Fruit fly (Drosophila melanogaster) whole organism, wandering third instar larva: ENCODE measurements around the gene CG17991.

Experiments
- Abd-B ChIP-seq: fragments of >200 bp; optimal IDR thresholded peaks from 2 replicates; lab custom pipeline; 2017; ENCODE audit warnings: missing biosample characterization, missing genetic modification characterization
- CG32264 ChIP-seq: fragments of 200-800 bp; sonication (Bioruptor generic); optimal IDR thresholded peaks from 2 replicates; lab custom pipeline; 2016; ENCODE audit warnings: missing biosample characterization, missing genetic modification characterization
- CrebA ChIP-seq: fragments of 200-800 bp; sonication (Bioruptor generic); optimal IDR thresholded peaks from 2 replicates; lab custom pipeline; 2016; ENCODE audit warnings: missing biosample characterization, mild to moderate bottlenecking, missing genetic modification characterization, borderline replicate concordance
- Dfd ChIP-seq: fragments of >200 bp; optimal IDR thresholded peaks from 2 replicates; lab custom pipeline; 2017; ENCODE audit warnings: missing biosample characterization, missing genetic modification characterization
- N ChIP-seq: fragments of >200 bp; optimal IDR thresholded peaks from 2 replicates; lab custom pipeline; 2018; ENCODE audit warnings: missing biosample characterization, missing external identifiers, missing genetic modification characterization
- OdsH ChIP-seq: fragments of 200-800 bp; sonication (Bioruptor generic); optimal IDR thresholded peaks from 2 replicates; lab custom pipeline; 2016; ENCODE audit warnings: missing biosample characterization, mild to moderate bottlenecking, missing genetic modification characterization
- Sp1 ChIP-seq: fragments of 200-800 bp; sonication (Bioruptor generic); optimal IDR thresholded peaks from 3 replicates; lab custom pipeline; 2019; ENCODE audit warnings: missing biosample characterization, mild to moderate bottlenecking, missing genetic modification characterization, moderate library complexity
- dsf ChIP-seq: sonication (Bioruptor generic); optimal IDR thresholded peaks from 2 replicates; lab custom pipeline; 2016; ENCODE audit warnings: missing biosample characterization, missing genetic modification characterization, borderline replicate concordance
- lola ChIP-seq: fragments of >200 bp; optimal IDR thresholded peaks from 2 replicates; lab custom pipeline; 2017; ENCODE audit warnings: missing biosample characterization, missing genetic modification characterization
- pan ChIP-seq: fragments of >200 bp; optimal IDR thresholded peaks from 2 replicates; lab custom pipeline; 2017
- woc ChIP-seq: sonication (Bioruptor generic); optimal IDR thresholded peaks from 2 replicates; lab custom pipeline; 2016; ENCODE audit warnings: missing biosample characterization, mild to moderate bottlenecking, missing genetic modification characterization

DNA sequence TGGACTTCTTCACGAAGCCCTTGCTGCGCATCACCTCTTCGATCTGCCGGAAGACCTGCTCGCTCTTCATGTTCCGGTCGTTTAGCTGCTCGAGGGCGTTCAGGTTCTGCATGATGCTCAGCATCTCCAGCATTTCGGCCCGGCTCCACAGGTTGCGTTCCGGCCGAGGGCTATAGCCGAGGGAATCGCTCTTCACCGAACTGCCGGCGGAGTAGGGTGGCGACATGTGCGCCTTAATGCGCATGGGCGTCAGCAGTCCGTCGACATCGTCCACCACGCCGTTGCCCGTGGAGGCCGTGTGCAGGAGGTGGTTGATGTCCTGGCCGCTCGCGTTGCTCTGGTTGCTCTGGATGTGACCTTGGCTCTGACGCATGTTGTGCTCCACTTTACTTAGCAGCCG, 38.4 kb downstream of the CG17991 start:
- TF ChIP-seq CrebA = no peak
- TF ChIP-seq dsf (GFP tag; lab: Kevin White, UChicago) = no peak
- no peak for TF ChIP-seq CG32264
- TF ChIP-seq OdsH (GFP tag; lab: Kevin White, UChicago) = no peak
- TF ChIP-seq Abd-B (GFP tag; lab: Kevin White, UChicago) = no peak
- TF ChIP-seq pan (lab: Kevin White, UChicago) = no peak
- no peak for TF ChIP-seq lola
- no peak for TF ChIP-seq woc (GFP tag; lab: Kevin White, UChicago)
- no peak for TF ChIP-seq Dfd
- TF ChIP-seq N (GFP tag; lab: Kevin White, UChicago) = no peak
- TF ChIP-seq Sp1 = no peak
